Fruit fly (Drosophila melanogaster) whole organism: ENCODE measurements around the gene CG17187.

Experiments
- CG8478 ChIP-seq: fragments of >200 bp; optimal IDR thresholded peaks from 2 replicates; lab custom pipeline; 2018; ENCODE audit warnings: inconsistent platforms
- Dll ChIP-seq: fragments of >200 bp; optimal IDR thresholded peaks from 2 replicates; lab custom pipeline; 2017
- EcR ChIP-seq, 2 experiments: fragments of >200 bp; optimal IDR thresholded peaks; 2 replicates each; lab custom pipeline; 2017; ENCODE audit warnings: missing biosample characterization in 2 of 2, missing genetic modification characterization in 2 of 2, missing genetic modification reagents in 2 of 2
- pan ChIP-seq: fragments of >200 bp; optimal IDR thresholded peaks from 2 replicates; lab custom pipeline; 2017
- psq ChIP-seq: fragments of >200 bp; optimal IDR thresholded peaks from 2 replicates; lab custom pipeline; 2017
- usp ChIP-seq: fragments of >200 bp; optimal IDR thresholded peaks from 2 replicates; lab custom pipeline; 2017; ENCODE audit warnings: missing biosample characterization, missing genetic modification characterization, mixed read lengths

Gene CG17187

dm6 chr3R:11243057-11243740 is 11.5 kb upstream of the CG17187 start:
- TF ChIP-seq usp (GFP tag; lab: Kevin White, UChicago) (no peak), Dll (lab: Kevin White, UChicago) (no peak), psq (lab: Kevin White, UChicago) (no peak), EcR (GFP tag; optimal IDR thresholded peaks at IDR 0.05; lab: Kevin White, UChicago) (no peak), pan (lab: Kevin White, UChicago) (no peak), CG8478 (lab: Kevin White, UChicago) (no peak)

dm6 chr3R:11240891-11241290 is 9.2 kb upstream of the CG17187 start, which contains the start of the genes scpr-B and scpr-A:
Gene scpr-B (minus strand): TSS chr3R:11240991.
Gene scpr-A (plus strand): TSS chr3R:11241183.
- TF ChIP-seq usp (GFP tag; lab: Kevin White, UChicago): no peak
- no peak for TF ChIP-seq Dll (lab: Kevin White, UChicago)
- no peak for TF ChIP-seq pan (lab: Kevin White, UChicago)
- TF ChIP-seq EcR (GFP tag; optimal IDR thresholded peaks at IDR 0.05; lab: Kevin White, UChicago): no peak
- no peak for TF ChIP-seq psq (lab: Kevin White, UChicago)
- TF ChIP-seq CG8478 (lab: Kevin White, UChicago): no peak

- TF ChIP-seq psq (lab: Kevin White, UChicago) (no peak), Dll (lab: Kevin White, UChicago) (no peak), usp (GFP tag; lab: Kevin White, UChicago) (no peak), EcR (GFP tag; optimal IDR thresholded peaks at IDR 0.05; lab: Kevin White, UChicago) (no peak), CG8478 (lab: Kevin White, UChicago) (no peak), pan (lab: Kevin White, UChicago) (no peak)
These were observed 5.9 kb upstream of the CG17187 start, which contains the start of gene CG31388 for dm6 chr3R:11237598-11237997. Gene CG31388 (plus strand): TSS chr3R:11237815.

dm6 chr3R:11236041-11236440 is 4.4 kb upstream of the CG17187 start, which contains the start of gene CG31441:
Gene CG31441 (plus strand): TSS chr3R:11236286.
- TF ChIP-seq usp (GFP tag; lab: Kevin White, UChicago): no peak
- TF ChIP-seq pan (lab: Kevin White, UChicago): no peak
- TF ChIP-seq Dll (lab: Kevin White, UChicago): no peak
- no peak for TF ChIP-seq CG8478 (lab: Kevin White, UChicago)
- no peak for TF ChIP-seq EcR (GFP tag; optimal IDR thresholded peaks at IDR 0.05; lab: Kevin White, UChicago)
- no peak for TF ChIP-seq psq (lab: Kevin White, UChicago)

- TF ChIP-seq Dll (lab: Kevin White, UChicago) (no peak), usp (GFP tag; lab: Kevin White, UChicago) (no peak), CG8478 (lab: Kevin White, UChicago) (no peak), pan (lab: Kevin White, UChicago) (no peak), EcR (GFP tag; optimal IDR thresholded peaks at IDR 0.05; lab: Kevin White, UChicago) (no peak), psq (lab: Kevin White, UChicago) (no peak)
These were observed 3.3 kb upstream of the CG17187 start, which contains the start of the genes Arfip and CG17721 for dm6 chr3R:11234918-11235371. Gene Arfip (minus strand): TSS chr3R:11235013. Gene CG17721 (plus strand): TSS chr3R:11235140.

dm6 chr3R:11231037-11231436 is 642 bp downstream of the CG17187 start:
- no peak for TF ChIP-seq Dll (lab: Kevin White, UChicago)
- no peak for TF ChIP-seq usp (GFP tag; lab: Kevin White, UChicago)
- no peak for TF ChIP-seq pan (lab: Kevin White, UChicago)
- TF ChIP-seq EcR (GFP tag; optimal IDR thresholded peaks at IDR 0.05; lab: Kevin White, UChicago): no peak
- TF ChIP-seq psq (lab: Kevin White, UChicago): no peak
- no peak for TF ChIP-seq CG8478 (lab: Kevin White, UChicago)

dm6 chr3R:11230392-11230791 is 1.3 kb downstream of the CG17187 start, which contains the start of gene GCC88:
Gene GCC88 (minus strand): TSS chr3R:11230600.
- no peak for TF ChIP-seq EcR (GFP tag; optimal IDR thresholded peaks at IDR 0.05; lab: Kevin White, UChicago)

dm6 chr3R:11226496-11226895 is 5.2 kb downstream of the CG17187 start, which contains the start of gene CG17726:
Gene CG17726 (plus strand): TSS chr3R:11226762.
- peak; percentile 95 for TF ChIP-seq pan (lab: Kevin White, UChicago)
- TF ChIP-seq Dll (lab: Kevin White, UChicago): no peak
- no peak for TF ChIP-seq psq (lab: Kevin White, UChicago)
- TF ChIP-seq usp (GFP tag; lab: Kevin White, UChicago): no peak
- no peak for TF ChIP-seq EcR (GFP tag; optimal IDR thresholded peaks at IDR 0.05; lab: Kevin White, UChicago)
- no peak for TF ChIP-seq CG8478 (lab: Kevin White, UChicago)

dm6 chr3R:11225220-11225619 is 6.5 kb downstream of the CG17187 start, which contains the start of gene scpr-C:
Gene scpr-C (plus strand): TSS chr3R:11225520.
- TF ChIP-seq psq (lab: Kevin White, UChicago) (no peak), EcR (GFP tag; optimal IDR thresholded peaks at IDR 0.05; lab: Kevin White, UChicago) (no peak), pan (lab: Kevin White, UChicago) (no peak), CG8478 (lab: Kevin White, UChicago) (no peak), Dll (lab: Kevin White, UChicago) (no peak)

- no peak for TF ChIP-seq psq (lab: Kevin White, UChicago)
- no peak for TF ChIP-seq EcR (GFP tag; optimal IDR thresholded peaks at IDR 0.05; lab: Kevin White, UChicago)
- TF ChIP-seq usp (GFP tag; lab: Kevin White, UChicago): no peak
- no peak for TF ChIP-seq Dll (lab: Kevin White, UChicago)
- TF ChIP-seq CG8478 (lab: Kevin White, UChicago): no peak
- no peak for TF ChIP-seq pan (lab: Kevin White, UChicago)
These were observed 7.2 kb downstream of the CG17187 start for dm6 chr3R:11224478-11224877.

dm6 chr3R:11222587-11222986 is 9.1 kb downstream of the CG17187 start:
- no peak for TF ChIP-seq usp (GFP tag; lab: Kevin White, UChicago)
- TF ChIP-seq CG8478 (lab: Kevin White, UChicago): no peak
- no peak for TF ChIP-seq Dll (lab: Kevin White, UChicago)
- TF ChIP-seq EcR (GFP tag; optimal IDR thresholded peaks at IDR 0.05; lab: Kevin White, UChicago): no peak
- TF ChIP-seq psq (lab: Kevin White, UChicago): no peak
- TF ChIP-seq pan (lab: Kevin White, UChicago): no peak
